Fruit fly (Drosophila melanogaster) whole organism, embryonic: Measurements from ENCODE around the gene CG17841.

Experiments
- ATbp ChIP-seq: fragments of 200-800 bp; sonication (Bioruptor generic); optimal IDR thresholded peaks from 2 replicates; lab custom pipeline; 2017; ENCODE audit warnings: missing biosample characterization, mild to moderate bottlenecking, missing genetic modification characterization, missing genetic modification reagents
- Abd-B ChIP-seq: fragments of 200-800 bp; sonication (Bioruptor generic); optimal IDR thresholded peaks from 2 replicates; lab custom pipeline; 2018; ENCODE audit warnings: missing biosample characterization, mild to moderate bottlenecking, missing genetic modification characterization, moderate library complexity
- B-H1 ChIP-seq: fragments of 200-800 bp; sonication (Bioruptor generic); IDR thresholded peaks from 3 replicates; pipeline ENCODE4 v1.3.6; 2022; ENCODE audit warnings: missing biosample characterization, missing genetic modification characterization
- BEAF-32 ChIP-seq: fragments of 200-800 bp; sonication (Bioruptor generic); optimal IDR thresholded peaks from 3 replicates; lab custom pipeline; 2017; ENCODE audit warnings: missing biosample characterization, missing genetic modification characterization, mild to moderate bottlenecking, moderate library complexity, missing genetic modification reagents
- CG10321 ChIP-seq: fragments of 200-800 bp; sonication (Bioruptor generic); IDR thresholded peaks from 2 replicates; pipeline ENCODE4 v1.3.6; 2022; ENCODE audit warnings: missing biosample characterization, missing genetic modification characterization
- CG10462 ChIP-seq: fragments of 200-800 bp; sonication (Bioruptor generic); optimal IDR thresholded peaks from 2 replicates; lab custom pipeline; 2016; ENCODE audit warnings: missing biosample characterization, missing genetic modification characterization
- CG10654 ChIP-seq: fragments of 200-800 bp; sonication (Bioruptor generic); optimal IDR thresholded peaks from 2 replicates; lab custom pipeline; 2016; ENCODE audit warnings: missing biosample characterization, missing genetic modification characterization
- CG11247 ChIP-seq: fragments of 200-800 bp; sonication (Bioruptor generic); IDR thresholded peaks from 2 replicates; pipeline ENCODE4 v1.3.6; 2022; ENCODE audit warnings: missing biosample characterization, missing genetic modification characterization
- CG11696 ChIP-seq: fragments of 200-800 bp; sonication (Bioruptor generic); IDR thresholded peaks from 2 replicates; pipeline ENCODE4 v1.3.6; 2022; ENCODE audit warnings: missing biosample characterization, missing genetic modification characterization
- CG12071 ChIP-seq: fragments of 200-800 bp; sonication (Bioruptor generic); optimal IDR thresholded peaks from 3 replicates; lab custom pipeline; 2018; ENCODE audit warnings: missing biosample characterization, mild to moderate bottlenecking, missing genetic modification characterization
- CG12659 ChIP-seq: fragments of 200-800 bp; sonication (Bioruptor generic); optimal IDR thresholded peaks from 3 replicates; lab custom pipeline; 2017; ENCODE audit warnings: mild to moderate bottlenecking, missing biosample characterization, missing genetic modification reagents, missing genetic modification characterization
- CG13123 ChIP-seq: fragments of 200-800 bp; sonication (Bioruptor generic); optimal IDR thresholded peaks from 2 replicates; lab custom pipeline; 2016; ENCODE audit warnings: missing biosample characterization, missing genetic modification characterization
- CG13296 ChIP-seq: fragments of 200-800 bp; sonication (Bioruptor generic); optimal IDR thresholded peaks from 3 replicates; lab custom pipeline; 2018; ENCODE audit warnings: missing biosample characterization, mild to moderate bottlenecking, missing genetic modification characterization
- CG14860 ChIP-seq: fragments of 200-800 bp; sonication (Bioruptor generic); IDR thresholded peaks from 3 replicates; pipeline ENCODE4 v1.3.6; 2022; ENCODE audit warnings: missing biosample characterization, missing genetic modification characterization; ENCODE audit not compliant: partially characterized antibody
- CG15601 ChIP-seq: fragments of 200-800 bp; sonication (Bioruptor generic); optimal IDR thresholded peaks from 3 replicates; lab custom pipeline; 2019; ENCODE audit warnings: missing biosample characterization, mild to moderate bottlenecking, missing genetic modification characterization, moderate library complexity
- CG17385 ChIP-seq: fragments of 200-800 bp; sonication (Bioruptor generic); optimal IDR thresholded peaks from 3 replicates; lab custom pipeline; 2018; ENCODE audit warnings: missing biosample characterization, mild to moderate bottlenecking, missing genetic modification characterization
- CG18011 ChIP-seq: fragments of 200-800 bp; sonication (Bioruptor generic); optimal IDR thresholded peaks from 2 replicates; lab custom pipeline; 2017; ENCODE audit warnings: missing biosample characterization, missing genetic modification characterization, mild to moderate bottlenecking, moderate library complexity, missing genotype
- CG2120 ChIP-seq: fragments of 200-800 bp; sonication (Bioruptor generic); optimal IDR thresholded peaks from 3 replicates; lab custom pipeline; 2016; ENCODE audit warnings: missing biosample characterization, missing genetic modification characterization
- CG30403 ChIP-seq: fragments of 200-800 bp; sonication (Bioruptor generic); optimal IDR thresholded peaks from 3 replicates; lab custom pipeline; 2016; ENCODE audit warnings: missing biosample characterization, missing genetic modification characterization
- CG3407 ChIP-seq: fragments of 200-800 bp; sonication (Bioruptor generic); optimal IDR thresholded peaks from 2 replicates; lab custom pipeline; 2018; ENCODE audit warnings: missing biosample characterization, mild to moderate bottlenecking, missing genetic modification characterization
- CG5245 ChIP-seq: fragments of 200-800 bp; sonication (Bioruptor generic); optimal IDR thresholded peaks from 3 replicates; lab custom pipeline; 2016; ENCODE audit warnings: missing biosample characterization, missing genetic modification characterization
- CG6689 ChIP-seq: fragments of 200-800 bp; sonication (Bioruptor generic); IDR thresholded peaks from 2 replicates; pipeline ENCODE4 v1.3.6; 2022; ENCODE audit warnings: missing biosample characterization, missing genetic modification characterization
- CG7786 ChIP-seq: fragments of 200-800 bp; sonication (Bioruptor generic); optimal IDR thresholded peaks from 2 replicates; lab custom pipeline; 2016; ENCODE audit warnings: missing biosample characterization, missing genetic modification characterization
- Dip2 ChIP-seq: fragments of 200-800 bp; sonication (Bioruptor generic); IDR thresholded peaks from 2 replicates; pipeline ENCODE4 v1.3.6; 2022; ENCODE audit warnings: missing biosample characterization, missing genetic modification characterization
- Dll ChIP-seq: fragments of 200-800 bp; sonication (Bioruptor generic); IDR thresholded peaks from 4 replicates; pipeline ENCODE4 v1.3.6; 2022; ENCODE audit warnings: missing biosample characterization, missing genetic modification characterization; ENCODE audit not compliant: partially characterized antibody
- Doc3 ChIP-seq: fragments of 200-800 bp; sonication (Bioruptor generic); IDR thresholded peaks from 3 replicates; pipeline ENCODE4 v1.3.6; 2022; ENCODE audit warnings: missing biosample characterization, missing genetic modification characterization; ENCODE audit not compliant: partially characterized antibody
- H2.0 ChIP-seq: fragments of 200-800 bp; sonication (Bioruptor generic); IDR thresholded peaks from 2 replicates; pipeline ENCODE4 v1.3.6; 2022; ENCODE audit warnings: missing biosample characterization, missing genetic modification characterization
- Hmr ChIP-seq: fragments of 200-800 bp; sonication (Bioruptor generic); optimal IDR thresholded peaks from 3 replicates; lab custom pipeline; 2017; ENCODE audit warnings: mild to moderate bottlenecking, missing biosample characterization, missing genetic modification reagents, missing genetic modification characterization
- Hr39 ChIP-seq: fragments of >200 bp; optimal IDR thresholded peaks from 2 replicates; lab custom pipeline; 2017
- Hr51 ChIP-seq, 2 experiments: fragments of 200-800 bp; sonication (Bioruptor generic); optimal IDR thresholded peaks; 2 replicates in 1 of 2; 3 replicates in 1 of 2; lab custom pipeline; 2016 to 2018; ENCODE audit warnings: missing biosample characterization in 2 of 2, missing genetic modification characterization in 2 of 2, mild to moderate bottlenecking in 1 of 2, moderate library complexity in 1 of 2
- Jarid2 ChIP-seq: fragments of 200-800 bp; sonication (Bioruptor generic); optimal IDR thresholded peaks from 3 replicates; lab custom pipeline; 2017; ENCODE audit warnings: mild to moderate bottlenecking, missing biosample characterization, missing genetic modification reagents, missing genetic modification characterization
- Oli ChIP-seq: fragments of 200-800 bp; sonication (Bioruptor generic); optimal IDR thresholded peaks from 2 replicates; lab custom pipeline; 2018; ENCODE audit warnings: missing biosample characterization, mild to moderate bottlenecking, missing genetic modification characterization, moderate library complexity
- Rfx ChIP-seq: fragments of 200-800 bp; sonication (Bioruptor generic); IDR thresholded peaks from 2 replicates; pipeline ENCODE4 v1.3.6; 2022; ENCODE audit warnings: missing biosample characterization, missing genetic modification characterization
- ac ChIP-seq: fragments of 200-800 bp; sonication (Bioruptor generic); optimal IDR thresholded peaks from 3 replicates; lab custom pipeline; 2017; ENCODE audit warnings: missing biosample characterization, mild to moderate bottlenecking, missing genetic modification characterization
- amos ChIP-seq: fragments of 200-800 bp; sonication (Bioruptor generic); IDR thresholded peaks from 2 replicates; pipeline ENCODE4 v1.3.6; 2022; ENCODE audit warnings: missing biosample characterization, missing genetic modification characterization; ENCODE audit not compliant: partially characterized antibody
- ara ChIP-seq: fragments of 200-800 bp; sonication (Bioruptor generic); IDR thresholded peaks from 2 replicates; pipeline ENCODE4 v1.3.6; 2022; ENCODE audit warnings: missing biosample characterization, missing genetic modification characterization
- ase ChIP-seq: fragments of 200-800 bp; sonication (Bioruptor generic); IDR thresholded peaks from 3 replicates; pipeline ENCODE4 v1.3.6; 2022; ENCODE audit warnings: missing biosample characterization, missing genetic modification characterization
- ato ChIP-seq: fragments of 200-800 bp; sonication (Bioruptor generic); IDR thresholded peaks from 2 replicates; pipeline ENCODE4 v1.3.6; 2022; ENCODE audit warnings: missing biosample characterization, missing genetic modification characterization; ENCODE audit not compliant: partially characterized antibody
- bbx ChIP-seq: fragments of 200-800 bp; sonication (Bioruptor generic); IDR thresholded peaks from 2 replicates; pipeline ENCODE4 v1.3.6; 2022; ENCODE audit warnings: missing biosample characterization, missing genetic modification characterization; ENCODE audit not compliant: partially characterized antibody
- bcd ChIP-seq: fragments of 200-800 bp; sonication (Bioruptor generic); optimal IDR thresholded peaks from 2 replicates; lab custom pipeline; 2017; ENCODE audit warnings: missing biosample characterization, mild to moderate bottlenecking, missing genetic modification characterization
- bsh ChIP-seq, 2 experiments: fragments of 200-800 bp; sonication (Bioruptor generic); optimal IDR thresholded peaks; 2 replicates each; lab custom pipeline; 2017 to 2018; ENCODE audit warnings: mild to moderate bottlenecking in 2 of 2, missing biosample characterization in 2 of 2, missing genetic modification characterization in 2 of 2, moderate library complexity in 1 of 2
- btn ChIP-seq: fragments of 200-800 bp; sonication (Bioruptor generic); optimal IDR thresholded peaks from 2 replicates; lab custom pipeline; 2016; ENCODE audit warnings: missing biosample characterization, missing genetic modification characterization
- chinmo ChIP-seq: fragments of 200-800 bp; sonication (Bioruptor generic); IDR thresholded peaks from 4 replicates; pipeline ENCODE4 v1.3.6; 2022; ENCODE audit warnings: missing biosample characterization, missing genetic modification characterization; ENCODE audit not compliant: partially characterized antibody
- ewg ChIP-seq: fragments of 200-800 bp; sonication (Bioruptor generic); optimal IDR thresholded peaks from 3 replicates; lab custom pipeline; 2017; ENCODE audit warnings: mild to moderate bottlenecking, missing biosample characterization, missing genetic modification reagents, missing genetic modification characterization
- her ChIP-seq: fragments of 200-800 bp; sonication (Bioruptor generic); optimal IDR thresholded peaks from 2 replicates; lab custom pipeline; 2016; ENCODE audit warnings: missing biosample characterization, missing genetic modification characterization
- knrl ChIP-seq: fragments of 200-800 bp; sonication (Bioruptor generic); IDR thresholded peaks from 3 replicates; pipeline ENCODE4 v1.3.6; 2022; ENCODE audit warnings: missing biosample characterization, missing genetic modification characterization; ENCODE audit not compliant: partially characterized antibody
- lbe ChIP-seq: fragments of 200-800 bp; sonication (Bioruptor generic); optimal IDR thresholded peaks from 2 replicates; lab custom pipeline; 2016; ENCODE audit warnings: missing biosample characterization, mild to moderate bottlenecking, missing genetic modification characterization
- ranshi ChIP-seq: fragments of 200-800 bp; sonication (Bioruptor generic); IDR thresholded peaks from 2 replicates; pipeline ENCODE4 v1.3.6; 2022; ENCODE audit warnings: missing biosample characterization, missing genetic modification characterization
- repo ChIP-seq: fragments of 200-800 bp; sonication (Bioruptor generic); optimal IDR thresholded peaks from 2 replicates; lab custom pipeline; 2016; ENCODE audit warnings: missing biosample characterization, missing genetic modification characterization
- seq ChIP-seq: fragments of 200-800 bp; sonication (Bioruptor generic); IDR thresholded peaks from 2 replicates; pipeline ENCODE4 v1.3.6; 2022; ENCODE audit warnings: missing biosample characterization, missing genetic modification characterization
- stwl ChIP-seq: fragments of 200-800 bp; sonication (Bioruptor generic); optimal IDR thresholded peaks from 3 replicates; lab custom pipeline; 2018; ENCODE audit warnings: missing biosample characterization, mild to moderate bottlenecking, missing genetic modification characterization, moderate library complexity
- tap ChIP-seq: fragments of 200-800 bp; optimal IDR thresholded peaks from 3 replicates; lab custom pipeline; 2019; ENCODE audit warnings: missing biosample characterization, mild to moderate bottlenecking, missing genetic modification characterization, moderate library complexity
- trem ChIP-seq: fragments of 200-800 bp; optimal IDR thresholded peaks from 3 replicates; lab custom pipeline; 2019; ENCODE audit warnings: missing biosample characterization, mild to moderate bottlenecking, missing genetic modification characterization, moderate library complexity

CG17841 gene

DNA sequence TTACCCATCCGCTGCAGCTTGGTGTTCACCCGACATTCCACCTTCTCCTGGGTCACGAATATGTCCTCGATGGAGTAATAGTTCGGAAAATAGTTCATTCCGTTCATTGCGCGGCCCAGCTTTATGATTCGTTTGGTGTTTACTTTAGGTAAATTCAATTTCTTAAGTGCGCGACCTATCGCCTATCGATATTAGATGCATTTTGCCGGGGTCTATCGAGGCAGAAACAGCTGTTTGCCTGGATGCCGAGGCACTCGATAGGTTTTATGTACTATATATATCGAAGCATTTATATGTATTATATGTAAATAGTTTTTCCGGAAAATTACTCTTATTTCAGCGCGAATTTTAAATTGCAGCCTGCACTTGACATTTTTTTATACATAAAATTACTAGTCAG, 17.1 kb downstream of the CG17841 start (continued):
- peak; percentile 39 for TF ChIP-seq BEAF-32 (GFP tag; lab: Kevin White, UChicago)
- no peak for TF ChIP-seq H2.0
- TF ChIP-seq CG2120 (GFP tag; lab: Kevin White, UChicago) = no peak
- TF ChIP-seq ac (GFP tag; lab: Kevin White, UChicago) = no peak
- TF ChIP-seq CG17385 (GFP tag; lab: Kevin White, UChicago) = no peak
- TF ChIP-seq Oli = no peak
- TF ChIP-seq chinmo = peak; percentile 95
- TF ChIP-seq CG13123 = no peak
- TF ChIP-seq CG10654 (GFP tag; lab: Kevin White, UChicago) = no peak
- no peak for TF ChIP-seq bsh (GFP tag; optimal IDR thresholded peaks at IDR 0.05; lab: Kevin White, UChicago)
- no peak for TF ChIP-seq Hr51 (GFP tag; optimal IDR thresholded peaks at IDR 0.05; lab: Kevin White, UChicago)
- no peak for TF ChIP-seq CG30403 (GFP tag; lab: Kevin White, UChicago)
- no peak for TF ChIP-seq CG10462
- peak; percentile 68 for TF ChIP-seq CG14860 (GFP tag; lab: Robert Waterston, UW)
- TF ChIP-seq B-H1 = no peak
- TF ChIP-seq stwl (tag; lab: Kevin White, UChicago) = peak; percentile 78
- TF ChIP-seq Rfx (GFP tag; lab: Robert Waterston, UW) = no peak
- no peak for TF ChIP-seq ATbp (GFP tag; lab: Kevin White, UChicago)
- no peak for TF ChIP-seq CG15601 (tag; lab: Kevin White, UChicago)
- no peak for TF ChIP-seq CG11247 (GFP tag; lab: Robert Waterston, UW)
- TF ChIP-seq bbx = peak; percentile 77
- TF ChIP-seq CG10321 (GFP tag; lab: Robert Waterston, UW) = no peak
- no peak for TF ChIP-seq Dip2 (GFP tag; lab: Robert Waterston, UW)
- no peak for TF ChIP-seq Hr39 (lab: Kevin White, UChicago)
- TF ChIP-seq btn (GFP tag; lab: Kevin White, UChicago) = no peak
- TF ChIP-seq CG6689 (GFP tag; lab: Robert Waterston, UW) = no peak
- TF ChIP-seq knrl = peak; percentile 45; the same call in 1 of the 3 replicates
- TF ChIP-seq Doc3 = peak; percentile 49
- no peak for TF ChIP-seq ase (GFP tag; lab: Robert Waterston, UW)
- no peak for TF ChIP-seq ewg (GFP tag; lab: Kevin White, UChicago)
- TF ChIP-seq her (GFP tag; lab: Kevin White, UChicago) = no peak
- no peak for TF ChIP-seq CG12071
- 0 out of 2 replicates have a peak, but pooled peaks have one; percentile 54 for TF ChIP-seq ato
- TF ChIP-seq amos (GFP tag; lab: Robert Waterston, UW) = peak; percentile 54; the same call in 1 of the 2 replicates
- no peak for TF ChIP-seq CG3407
- TF ChIP-seq Dll (GFP tag; lab: Robert Waterston, UW) = peak; percentile 71
- TF ChIP-seq repo (GFP tag; lab: Kevin White, UChicago) = no peak

DNA sequence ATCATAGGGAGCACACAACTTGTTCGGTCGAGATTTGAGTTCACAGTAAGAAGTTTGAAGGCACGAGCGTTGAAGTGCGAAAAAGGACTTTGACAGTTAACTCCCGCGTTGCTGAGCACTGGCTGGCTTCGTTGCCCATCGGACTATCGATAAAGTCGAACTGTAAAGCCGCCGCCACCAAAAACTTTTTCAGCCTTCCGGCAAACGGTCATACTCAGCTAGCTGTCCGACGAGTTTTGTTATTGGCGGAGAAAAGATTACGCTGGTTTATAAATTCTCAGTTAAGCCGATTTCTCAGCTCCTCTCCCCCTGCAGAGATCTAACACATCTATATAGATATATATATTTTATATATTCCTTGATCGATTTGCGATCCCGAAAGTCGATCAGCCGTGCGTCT, 17.9 kb downstream of the CG17841 start, which contains the start of the genes Psf3 and flw:
Gene Psf3, minus strand, starts transcription at position 105 of the 400 bp plus-strand sequence.
Gene flw, plus strand, starts transcription at position 204 of the 400 bp plus-strand sequence.
- TF ChIP-seq ara (GFP tag; lab: Robert Waterston, UW) (no peak), Abd-B (GFP tag; lab: Kevin White, UChicago) (no peak), CG13296 (GFP tag; lab: Kevin White, UChicago) (peak; percentile 9), CG5245 (GFP tag; lab: Kevin White, UChicago) (peak; percentile 4), Jarid2 (GFP tag; lab: Kevin White, UChicago) (peak; percentile 52), ranshi (GFP tag; lab: Robert Waterston, UW) (no peak), seq (0 out of 2 replicates have a peak, but pooled peaks have one; percentile 16), lbe (peak; percentile 5), tap (peak; percentile 24), Hmr (GFP tag; lab: Kevin White, UChicago) (peak; percentile 45), bcd (GFP tag; lab: Kevin White, UChicago) (no peak), CG11696 (GFP tag; lab: Robert Waterston, UW) (no peak), CG18011 (GFP tag; lab: Kevin White, UChicago) (no peak), CG7786 (GFP tag; lab: Kevin White, UChicago) (peak; percentile 20), trem (tag; lab: Kevin White, UChicago) (peak; percentile 57), CG12659 (GFP tag; lab: Kevin White, UChicago) (peak; percentile 62)
